Fruit fly (Drosophila melanogaster): ENCODE measurements around the gene rn.

DNA sequence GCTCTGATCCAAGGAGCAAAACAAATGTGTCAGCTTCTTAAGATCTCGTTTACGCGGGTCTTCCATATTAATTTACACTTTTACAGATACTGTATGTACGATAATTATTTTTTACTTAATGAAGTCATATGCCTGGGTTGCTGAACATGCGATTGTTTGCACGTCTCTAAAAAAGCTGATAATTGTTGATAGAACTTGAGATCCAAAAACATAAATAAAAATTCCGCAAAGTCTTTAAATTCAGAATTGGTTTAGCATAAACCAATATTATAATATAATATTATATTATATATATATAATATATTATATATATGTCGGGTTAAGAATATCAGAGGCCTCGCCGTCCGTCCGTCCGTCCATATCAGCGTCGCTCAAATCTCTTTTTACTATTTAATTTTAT, 40.0 kb upstream of the rn start, which contains the start of gene CG43290:
- TF ChIP-seq bab1 (GFP tag; optimal IDR thresholded peaks at IDR 0.05) (no peak), CG7101 (tag; optimal IDR thresholded peaks at IDR 0.05) (no peak), cnc (optimal IDR thresholded peaks at IDR 0.05) (no peak), CG12768 (GFP tag; optimal IDR thresholded peaks at IDR 0.05) (no peak)
